Worm (Caenorhabditis elegans) whole organism, dauer: ENCODE results near the gene F10A3.12.

Experiments
- unc-62 ChIP-seq: sonication (generic microtip); optimal IDR thresholded peaks from 2 replicates; lab custom pipeline; 2017; ENCODE audit warnings: missing biosample characterization, missing genetic modification reagents, missing genetic modification characterization

The F10A3.12 gene

ce11 chrV:16163719-16164118 is at the start of gene F10A3.12:
Gene F10A3.12 (plus strand): TSS chrV:16164019.
- no peak for TF ChIP-seq unc-62 (GFP tag; lab: Kevin White, UChicago)

- no peak for TF ChIP-seq unc-62 (GFP tag; lab: Kevin White, UChicago)
Observed at ce11 chrV:16114237-16114636, 49.6 kb upstream of the F10A3.12 start, which contains the start of gene srxa-16. Gene srxa-16 (minus strand): TSS chrV:16114337.

ce11 chrV:16115381-16115780 is 48.4 kb upstream of the F10A3.12 start, which contains the start of gene str-25:
Gene str-25 (plus strand): TSS chrV:16115681.
- no peak for TF ChIP-seq unc-62 (GFP tag; lab: Kevin White, UChicago)

ce11 chrV:16118601-16119000 is 45.2 kb upstream of the F10A3.12 start, which contains the start of gene str-103:
Gene str-103 (minus strand): TSS chrV:16118701.
- no peak for TF ChIP-seq unc-62 (GFP tag; lab: Kevin White, UChicago)

ce11 chrV:16120499-16120898 is 43.3 kb upstream of the F10A3.12 start:
- TF ChIP-seq unc-62 (GFP tag; lab: Kevin White, UChicago), result no peak

ce11 chrV:16120922-16121321 is 42.9 kb upstream of the F10A3.12 start, which contains the start of gene skr-3:
Gene skr-3 (plus strand): TSS chrV:16121084.
- TF ChIP-seq unc-62 (GFP tag; lab: Kevin White, UChicago), result no peak

- TF ChIP-seq unc-62 (GFP tag; lab: Kevin White, UChicago), result no peak
Observed at ce11 chrV:16121451-16121850, 42.4 kb upstream of the F10A3.12 start.

- TF ChIP-seq unc-62 (GFP tag; lab: Kevin White, UChicago), result no peak
Observed at ce11 chrV:16124739-16125138, 39.1 kb upstream of the F10A3.12 start, which contains the start of gene nhr-111. Gene nhr-111 (minus strand): TSS chrV:16124839.

ce11 chrV:16127401-16127800 is 36.4 kb upstream of the F10A3.12 start, which contains the start of gene fbxa-143:
Gene fbxa-143 (minus strand): TSS chrV:16127501.
- no peak for TF ChIP-seq unc-62 (GFP tag; lab: Kevin White, UChicago)

ce11 chrV:16129116-16129515 is 34.7 kb upstream of the F10A3.12 start:
- no peak for TF ChIP-seq unc-62 (GFP tag; lab: Kevin White, UChicago)

- no peak for TF ChIP-seq unc-62 (GFP tag; lab: Kevin White, UChicago)
Observed at ce11 chrV:16131249-16131648, 32.6 kb upstream of the F10A3.12 start, which contains the start of gene fbxa-142. Gene fbxa-142 (minus strand): TSS chrV:16131349.

ce11 chrV:16132215-16132614 is 31.6 kb upstream of the F10A3.12 start:
- TF ChIP-seq unc-62 (GFP tag; lab: Kevin White, UChicago), result no peak

ce11 chrV:16132705-16133104 is 31.1 kb upstream of the F10A3.12 start, which contains the start of gene fbxa-144:
Gene fbxa-144 (minus strand): TSS chrV:16132805.
- TF ChIP-seq unc-62 (GFP tag; lab: Kevin White, UChicago), result no peak

- no peak for TF ChIP-seq unc-62 (GFP tag; lab: Kevin White, UChicago)
Observed at ce11 chrV:16137043-16137442, 26.8 kb upstream of the F10A3.12 start, which contains the start of gene F44G3.7. Gene F44G3.7 (minus strand): TSS chrV:16137143.

ce11 chrV:16139529-16139928 is 24.3 kb upstream of the F10A3.12 start, which contains the start of gene clc-11:
Gene clc-11 (minus strand): TSS chrV:16139629.
- no peak for TF ChIP-seq unc-62 (GFP tag; lab: Kevin White, UChicago)

- no peak for TF ChIP-seq unc-62 (GFP tag; lab: Kevin White, UChicago)
Observed at ce11 chrV:16141071-16141470, 22.7 kb upstream of the F10A3.12 start, which contains the start of gene clc-32. Gene clc-32 (minus strand): TSS chrV:16141171.

ce11 chrV:16142371-16142770 is 21.4 kb upstream of the F10A3.12 start, which contains the start of gene fbxa-18:
Gene fbxa-18 (plus strand): TSS chrV:16142671.
- TF ChIP-seq unc-62 (GFP tag; lab: Kevin White, UChicago), result no peak
